Fruit fly (Drosophila melanogaster) whole organism: Measurements from ENCODE around the gene Fhos.

Source experiments
- CG8478 ChIP-seq: fragments of >200 bp; optimal IDR thresholded peaks from 2 replicates; lab custom pipeline; 2018; ENCODE audit warnings: inconsistent platforms
- Dll ChIP-seq: fragments of >200 bp; optimal IDR thresholded peaks from 2 replicates; lab custom pipeline; 2017
- EcR ChIP-seq, 2 experiments: fragments of >200 bp; optimal IDR thresholded peaks; 2 replicates each; lab custom pipeline; 2017; ENCODE audit warnings: missing biosample characterization in 2 of 2, missing genetic modification characterization in 2 of 2, missing genetic modification reagents in 2 of 2
- pan ChIP-seq: fragments of >200 bp; optimal IDR thresholded peaks from 2 replicates; lab custom pipeline; 2017
- psq ChIP-seq: fragments of >200 bp; optimal IDR thresholded peaks from 2 replicates; lab custom pipeline; 2017
- usp ChIP-seq: fragments of >200 bp; optimal IDR thresholded peaks from 2 replicates; lab custom pipeline; 2017; ENCODE audit warnings: missing biosample characterization, missing genetic modification characterization, mixed read lengths

Fhos gene

dm6 chr3L:8777313-8777924, 24.0 kb downstream of the Fhos start:
- TF ChIP-seq pan (lab: Kevin White, UChicago) (no peak), psq (lab: Kevin White, UChicago) (no peak), EcR (GFP tag; optimal IDR thresholded peaks at IDR 0.05; lab: Kevin White, UChicago) (no peak), Dll (lab: Kevin White, UChicago) (no peak), usp (GFP tag; lab: Kevin White, UChicago) (no peak), CG8478 (lab: Kevin White, UChicago) (no peak)

DNA sequence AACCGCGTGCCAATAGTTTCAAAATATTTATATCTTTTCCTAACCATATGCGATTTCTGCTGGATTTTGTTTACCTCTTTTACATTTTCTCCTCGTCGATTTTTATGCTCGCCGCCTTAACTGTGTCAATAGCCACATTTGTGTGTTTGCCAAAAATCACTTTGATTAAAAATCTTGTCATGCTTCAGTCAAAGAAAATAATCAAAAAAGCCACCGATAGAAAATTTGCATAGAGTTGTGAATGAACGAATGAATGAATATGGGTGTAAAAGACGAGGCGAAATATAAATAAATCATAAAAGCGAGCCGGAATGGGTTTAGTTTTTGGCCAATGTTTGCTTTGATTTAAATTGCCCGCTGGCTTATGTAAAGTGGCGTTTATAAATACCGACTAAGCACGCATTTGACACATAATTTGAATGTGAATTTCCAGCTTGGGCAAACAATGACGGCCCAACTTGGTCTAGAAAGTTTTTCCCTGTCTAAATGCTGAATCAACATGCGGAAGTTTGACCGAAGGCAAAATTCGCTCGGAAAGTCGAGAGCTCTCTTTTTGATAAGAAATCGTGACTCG, 27.4 kb downstream of the Fhos start:
- TF ChIP-seq CG8478 (lab: Kevin White, UChicago): no peak
- no peak for TF ChIP-seq psq (lab: Kevin White, UChicago)
- TF ChIP-seq usp (GFP tag; lab: Kevin White, UChicago): no peak
- TF ChIP-seq pan (lab: Kevin White, UChicago): no peak
- TF ChIP-seq Dll (lab: Kevin White, UChicago): no peak
- no peak for TF ChIP-seq EcR (GFP tag; optimal IDR thresholded peaks at IDR 0.05; lab: Kevin White, UChicago)

dm6 chr3L:8781993-8782392, 28.6 kb downstream of the Fhos start:
- TF ChIP-seq psq (lab: Kevin White, UChicago): no peak
- no peak for TF ChIP-seq usp (GFP tag; lab: Kevin White, UChicago)
- TF ChIP-seq Dll (lab: Kevin White, UChicago): no peak
- no peak for TF ChIP-seq pan (lab: Kevin White, UChicago)
- no peak for TF ChIP-seq EcR (GFP tag; optimal IDR thresholded peaks at IDR 0.05; lab: Kevin White, UChicago)
- no peak for TF ChIP-seq CG8478 (lab: Kevin White, UChicago)

DNA sequence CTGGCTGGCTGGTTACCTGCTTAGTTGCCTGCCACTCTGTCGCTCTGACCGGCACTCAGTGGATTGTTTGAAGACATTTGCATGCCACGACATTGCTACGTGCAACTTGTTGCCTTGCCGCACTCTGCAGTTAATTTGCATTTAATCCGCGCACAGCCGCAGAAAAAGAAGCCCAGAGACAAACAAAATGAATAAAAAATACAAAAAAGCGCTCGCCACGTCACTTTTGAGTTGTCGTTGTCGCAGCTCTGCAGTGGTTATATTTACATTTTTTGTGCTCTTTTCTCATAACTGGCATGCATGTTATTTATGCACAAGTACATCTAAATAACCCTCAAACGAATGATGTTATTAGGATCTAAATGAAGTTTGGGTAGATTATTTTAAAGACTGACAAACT, 29.9 kb downstream of the Fhos start:
- TF ChIP-seq Dll (lab: Kevin White, UChicago): no peak
- no peak for TF ChIP-seq usp (GFP tag; lab: Kevin White, UChicago)
- no peak for TF ChIP-seq pan (lab: Kevin White, UChicago)

dm6 chr3L:8787240-8787639, 33.8 kb downstream of the Fhos start:
- TF ChIP-seq Dll (lab: Kevin White, UChicago): no peak

- no peak for TF ChIP-seq pan (lab: Kevin White, UChicago)
- TF ChIP-seq Dll (lab: Kevin White, UChicago): no peak
- no peak for TF ChIP-seq CG8478 (lab: Kevin White, UChicago)
- TF ChIP-seq usp (GFP tag; lab: Kevin White, UChicago): no peak
- TF ChIP-seq psq (lab: Kevin White, UChicago): no peak
- TF ChIP-seq EcR (GFP tag; optimal IDR thresholded peaks at IDR 0.05; lab: Kevin White, UChicago): no peak
These were observed 34.3 kb downstream of the Fhos start for dm6 chr3L:8787701-8788100.

DNA sequence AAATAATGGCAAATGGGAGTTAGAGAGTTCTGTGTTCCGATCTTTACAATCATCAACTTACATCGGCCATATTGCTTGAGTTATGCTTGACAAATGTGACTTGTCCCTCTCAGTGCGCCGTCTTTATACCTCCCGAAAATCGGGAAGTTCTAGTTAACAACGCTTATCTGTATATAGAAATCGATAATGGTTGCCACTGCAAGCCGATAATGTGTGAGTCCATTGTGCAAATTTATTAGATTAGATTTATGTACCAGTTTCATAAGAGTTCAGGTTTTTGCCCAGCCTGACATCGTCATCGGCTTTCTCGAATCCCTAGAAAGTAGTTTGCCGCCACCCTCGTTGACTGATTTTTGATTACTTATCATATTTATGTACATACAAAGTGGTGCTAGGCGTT, 35.0 kb downstream of the Fhos start, which contains the start of gene Acbp5:
Gene Acbp5 (minus strand): TSS at position 101 of the 400 bp plus-strand sequence.
- TF ChIP-seq Dll (lab: Kevin White, UChicago) (no peak), CG8478 (lab: Kevin White, UChicago) (no peak), pan (lab: Kevin White, UChicago) (no peak), EcR (GFP tag; optimal IDR thresholded peaks at IDR 0.05; lab: Kevin White, UChicago) (no peak), psq (lab: Kevin White, UChicago) (no peak), usp (GFP tag; lab: Kevin White, UChicago) (no peak)

DNA sequence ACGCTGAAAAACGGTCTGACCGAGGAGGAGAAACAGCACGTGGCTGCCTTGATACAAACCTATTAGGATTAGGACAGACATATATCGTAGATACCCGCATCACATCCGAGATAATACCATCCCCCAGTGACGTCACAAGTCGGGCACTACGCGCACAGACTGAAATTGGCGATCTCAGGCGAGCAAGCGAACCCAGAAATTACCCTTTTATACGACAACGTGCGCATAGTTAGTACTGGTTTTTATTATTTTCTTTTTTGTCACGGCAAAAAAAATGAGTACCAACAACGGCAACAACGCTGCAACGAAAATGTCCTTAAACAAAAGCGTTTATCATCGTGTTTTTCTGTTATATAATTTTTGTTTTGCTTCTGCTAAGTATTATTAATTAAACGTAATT, 44.7 kb downstream of the Fhos start:
- TF ChIP-seq Dll (lab: Kevin White, UChicago) (no peak), pan (lab: Kevin White, UChicago) (no peak), EcR (GFP tag; optimal IDR thresholded peaks at IDR 0.05; lab: Kevin White, UChicago) (no peak), CG8478 (lab: Kevin White, UChicago) (no peak), usp (GFP tag; lab: Kevin White, UChicago) (no peak), psq (lab: Kevin White, UChicago) (no peak)

dm6 chr3L:8798539-8798938, 45.1 kb downstream of the Fhos start:
- TF ChIP-seq pan (lab: Kevin White, UChicago) (no peak), Dll (lab: Kevin White, UChicago) (no peak), psq (lab: Kevin White, UChicago) (no peak), CG8478 (lab: Kevin White, UChicago) (no peak), EcR (GFP tag; optimal IDR thresholded peaks at IDR 0.05; lab: Kevin White, UChicago) (no peak), usp (GFP tag; lab: Kevin White, UChicago) (no peak)

- TF ChIP-seq Dll (lab: Kevin White, UChicago) (no peak), CG8478 (lab: Kevin White, UChicago) (no peak), psq (lab: Kevin White, UChicago) (no peak), pan (lab: Kevin White, UChicago) (no peak), usp (GFP tag; lab: Kevin White, UChicago) (no peak), EcR (GFP tag; optimal IDR thresholded peaks at IDR 0.05; lab: Kevin White, UChicago) (no peak)
These were observed 47.0 kb downstream of the Fhos start, which contains the start of gene CG13310 for dm6 chr3L:8800432-8800831. CG13310 (minus strand) TSS chr3L:8800532.

- TF ChIP-seq pan (lab: Kevin White, UChicago): no peak
- TF ChIP-seq CG8478 (lab: Kevin White, UChicago): no peak
- TF ChIP-seq EcR (GFP tag; optimal IDR thresholded peaks at IDR 0.05; lab: Kevin White, UChicago): no peak
- no peak for TF ChIP-seq Dll (lab: Kevin White, UChicago)
- no peak for TF ChIP-seq psq (lab: Kevin White, UChicago)
- no peak for TF ChIP-seq usp (GFP tag; lab: Kevin White, UChicago)
These were observed 48.6 kb downstream of the Fhos start, which contains the start of the genes CG13311 and CG34426 for dm6 chr3L:8802064-8802463. CG13311 (minus strand) TSS chr3L:8802164. CG34426 (plus strand) TSS chr3L:8802463.
